Worm (Caenorhabditis elegans): ENCODE data around the gene gst-1.

DNA sequence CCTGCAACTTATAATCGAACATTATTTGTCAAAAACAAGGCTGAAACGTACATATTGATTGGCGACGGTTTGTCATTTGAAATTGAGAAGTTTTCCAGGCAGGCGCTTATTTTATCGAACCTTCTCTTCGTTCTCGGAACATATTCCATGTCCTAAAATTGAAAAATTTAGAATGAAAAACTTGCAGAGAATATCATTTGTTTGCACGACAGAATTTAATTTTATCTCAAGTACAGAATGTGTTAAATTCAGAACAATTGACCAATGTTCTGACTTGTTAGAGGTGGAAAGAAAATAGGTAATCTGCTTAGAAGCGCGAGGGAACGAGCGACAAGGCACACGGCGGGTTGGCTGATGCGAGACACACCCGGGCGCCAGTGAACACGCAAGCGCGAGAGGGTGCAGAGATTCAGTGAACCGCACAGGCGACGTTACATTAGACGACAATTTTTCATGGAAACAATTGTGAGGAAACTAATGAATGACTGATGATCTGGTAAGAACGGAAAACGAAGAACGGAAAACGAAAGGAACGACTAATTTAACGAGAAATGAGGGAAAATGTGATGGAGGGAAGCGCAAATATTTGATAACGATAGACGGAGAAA is 6.7 kb upstream of the gst-1 start:
- TF ChIP-seq T22C8.4 (GFP tag; IDR thresholded peaks at IDR 0.05) (no peak), ref-1 (GFP tag; conservative IDR thresholded peaks at IDR 0.05) (no peak), ztf-23 (GFP tag; IDR thresholded peaks at IDR 0.05) (no peak), flt-1 (GFP tag; IDR thresholded peaks at IDR 0.05) (no peak; the same call in 1 of the 2 replicates), tab-1 (GFP tag; IDR thresholded peaks at IDR 0.05) (no peak), klf-2 (GFP tag; conservative IDR thresholded peaks at IDR 0.05) (peak; percentile 38; the same call in 1 of the 2 replicates)
